Worm (Caenorhabditis elegans) whole organism, late embryonic: ENCODE data around the gene best-14.
A peak's percentile ranks its signal among the peaks of the same experiment; 100 is the strongest.

Experiments
- K02D7.2 ChIP-seq: sonication (generic microtip); optimal IDR thresholded peaks from 2 replicates; lab custom pipeline; 2017; ENCODE audit warnings: mild to moderate bottlenecking, missing genetic modification characterization, missing compliant biosample characterization
- Y22D7AL.16 ChIP-seq: sonication (generic microtip); optimal IDR thresholded peaks from 2 replicates; lab custom pipeline; 2016; ENCODE audit warnings: missing genetic modification characterization, missing compliant biosample characterization
- ama-1 ChIP-seq: fragments of 150-350 bp; optimal IDR thresholded peaks from 2 replicates; lab custom pipeline; 2014
- ceh-14 ChIP-seq: sonication (generic microtip); optimal IDR thresholded peaks from 2 replicates; lab custom pipeline; 2016; ENCODE audit warnings: missing genotype, missing genetic modification characterization, missing compliant biosample characterization
- ceh-18 ChIP-seq: sonication (generic microtip); optimal IDR thresholded peaks from 2 replicates; lab custom pipeline; 2016; ENCODE audit warnings: missing genetic modification characterization, missing compliant biosample characterization
- ceh-19 ChIP-seq: fragments of 200-800 bp; sonication (Bioruptor generic); optimal IDR thresholded peaks from 2 replicates; lab custom pipeline; 2018; ENCODE audit warnings: mild to moderate bottlenecking, missing genetic modification characterization, missing compliant biosample characterization
- ceh-2 ChIP-seq: sonication (generic microtip); optimal IDR thresholded peaks from 2 replicates; lab custom pipeline; 2016; ENCODE audit warnings: missing genotype, missing genetic modification characterization, missing compliant biosample characterization
- ceh-22 ChIP-seq: sonication (generic microtip); optimal IDR thresholded peaks from 2 replicates; lab custom pipeline; 2017; ENCODE audit warnings: missing biosample characterization, missing genetic modification characterization
- ceh-24 ChIP-seq: sonication (generic microtip); optimal IDR thresholded peaks from 2 replicates; lab custom pipeline; 2016; ENCODE audit warnings: mild to moderate bottlenecking, missing genetic modification characterization, missing compliant biosample characterization
- ceh-30 ChIP-seq: fragments of 150-350 bp; optimal IDR thresholded peaks from 2 replicates; lab custom pipeline; 2014; ENCODE audit warnings: missing biosample characterization, missing genetic modification characterization
- ceh-31 ChIP-seq: sonication (generic microtip); optimal IDR thresholded peaks from 2 replicates; lab custom pipeline; 2016; ENCODE audit warnings: missing genetic modification characterization, missing compliant biosample characterization
- ceh-34 ChIP-seq: sonication (generic microtip); optimal IDR thresholded peaks from 2 replicates; lab custom pipeline; 2016; ENCODE audit warnings: mild to moderate bottlenecking, missing genetic modification characterization, missing compliant biosample characterization
- ceh-9 ChIP-seq: sonication (generic microtip); optimal IDR thresholded peaks from 2 replicates; lab custom pipeline; 2016; ENCODE audit warnings: mild to moderate bottlenecking, missing genetic modification characterization, inconsistent platforms, missing compliant biosample characterization
- elt-4 ChIP-seq: sonication (generic microtip); optimal IDR thresholded peaks from 2 replicates; lab custom pipeline; 2016; ENCODE audit warnings: missing genetic modification characterization, missing compliant biosample characterization
- ets-4 ChIP-seq: sonication (generic microtip); optimal IDR thresholded peaks from 2 replicates; lab custom pipeline; 2016; ENCODE audit warnings: missing genetic modification characterization, missing compliant biosample characterization
- fkh-6 ChIP-seq: sonication (generic microtip); optimal IDR thresholded peaks from 2 replicates; lab custom pipeline; 2016; ENCODE audit warnings: missing genetic modification characterization, missing compliant biosample characterization
- hlh-13 ChIP-seq: fragments of 200-800 bp; sonication (Bioruptor generic); optimal IDR thresholded peaks from 2 replicates; lab custom pipeline; 2018; ENCODE audit warnings: mild to moderate bottlenecking, missing genetic modification characterization, missing compliant biosample characterization
- hlh-15 ChIP-seq: sonication (generic microtip); optimal IDR thresholded peaks from 2 replicates; lab custom pipeline; 2016; ENCODE audit warnings: missing genetic modification characterization, missing compliant biosample characterization
- hlh-30 ChIP-seq: sonication (generic microtip); optimal IDR thresholded peaks from 2 replicates; lab custom pipeline; 2017; ENCODE audit warnings: antibody characterized with exemption, missing genetic modification characterization, missing compliant biosample characterization; ENCODE audit not compliant: insufficient read depth
- hlh-8 ChIP-seq: sonication (generic microtip); optimal IDR thresholded peaks from 2 replicates; lab custom pipeline; 2016; ENCODE audit warnings: missing genotype, missing genetic modification characterization, missing compliant biosample characterization
- lim-6 ChIP-seq: sonication (generic microtip); optimal IDR thresholded peaks from 2 replicates; lab custom pipeline; 2016; ENCODE audit warnings: missing genetic modification characterization, missing compliant biosample characterization
- nhr-11 ChIP-seq: fragments of 150-350 bp; optimal IDR thresholded peaks from 2 replicates; lab custom pipeline; 2014; ENCODE audit warnings: missing biosample characterization, missing genetic modification characterization
- nhr-232 ChIP-seq: sonication (generic microtip); optimal IDR thresholded peaks from 2 replicates; lab custom pipeline; 2016; ENCODE audit warnings: missing genetic modification characterization, missing compliant biosample characterization
- npax-4 ChIP-seq: sonication (generic microtip); optimal IDR thresholded peaks from 2 replicates; lab custom pipeline; 2016; ENCODE audit warnings: missing genetic modification characterization, missing compliant biosample characterization
- pag-3 ChIP-seq: sonication (generic microtip); optimal IDR thresholded peaks from 2 replicates; lab custom pipeline; 2016; ENCODE audit warnings: missing compliant biosample characterization, missing genetic modification characterization, borderline replicate concordance
- pat-9 ChIP-seq: fragments of 200-800 bp; sonication (Bioruptor generic); optimal IDR thresholded peaks from 2 replicates; lab custom pipeline; 2018; ENCODE audit warnings: mild to moderate bottlenecking, missing genetic modification characterization, moderate library complexity, missing compliant biosample characterization
- pax-1 ChIP-seq: fragments of 150-350 bp; optimal IDR thresholded peaks from 2 replicates; lab custom pipeline; 2014; ENCODE audit warnings: missing biosample characterization, missing genetic modification characterization
- pha-4 ChIP-seq: fragments of 150-350 bp; optimal IDR thresholded peaks from 2 replicates; lab custom pipeline; 2018; ENCODE audit warnings: missing biosample characterization, missing genetic modification reagents, missing genetic modification characterization
- pros-1 ChIP-seq: fragments of 150-350 bp; optimal IDR thresholded peaks from 2 replicates; lab custom pipeline; 2014; ENCODE audit warnings: missing biosample characterization, missing genetic modification reagents, missing genetic modification characterization
- ref-2 ChIP-seq: sonication (generic microtip); optimal IDR thresholded peaks from 2 replicates; lab custom pipeline; 2016; ENCODE audit warnings: missing genetic modification characterization, missing compliant biosample characterization
- rnt-1 ChIP-seq: sonication (generic microtip); optimal IDR thresholded peaks from 2 replicates; lab custom pipeline; 2016; ENCODE audit warnings: missing genetic modification characterization, missing compliant biosample characterization
- sox-2 ChIP-seq: fragments of 200-800 bp; sonication (Bioruptor generic); IDR thresholded peaks from 2 replicates; pipeline ENCODE4 v1.3.6; 2022; ENCODE audit warnings: missing genetic modification reagents, missing genetic modification characterization, missing compliant biosample characterization
- sox-4 ChIP-seq: sonication (generic microtip); optimal IDR thresholded peaks from 2 replicates; lab custom pipeline; 2017; ENCODE audit warnings: mild to moderate bottlenecking, missing genetic modification characterization, inconsistent platforms, missing compliant biosample characterization
- tbx-7 ChIP-seq: sonication (generic microtip); optimal IDR thresholded peaks from 2 replicates; lab custom pipeline; 2016; ENCODE audit warnings: missing genotype, missing genetic modification characterization, missing compliant biosample characterization
- ttx-3 ChIP-seq: sonication (generic microtip); optimal IDR thresholded peaks from 2 replicates; lab custom pipeline; 2016; ENCODE audit warnings: missing genetic modification reagents, missing genetic modification characterization, missing compliant biosample characterization
- unc-3 ChIP-seq, 2 experiments: fragments of 200-800 bp in 1 of 2; sonication (Bioruptor generic) in 1 of 2; sonication (generic microtip) in 1 of 2; conservative IDR thresholded peaks in 1 of 2; optimal IDR thresholded peaks in 1 of 2; 2 replicates each; pipeline versions ENCODE4 v1.3.6 to Lab custom; 2016 to 2022; ENCODE audit warnings: missing compliant biosample characterization in 2 of 2, missing genetic modification characterization in 2 of 2, missing genetic modification reagents in 1 of 2
- unc-42 ChIP-seq: sonication (generic microtip); optimal IDR thresholded peaks from 2 replicates; lab custom pipeline; 2016; ENCODE audit warnings: missing genotype, missing genetic modification characterization, missing compliant biosample characterization
- unc-55 ChIP-seq: sonication (generic microtip); optimal IDR thresholded peaks from 2 replicates; lab custom pipeline; 2017; ENCODE audit warnings: missing biosample characterization, missing genetic modification reagents, missing genetic modification characterization
- ztf-16 ChIP-seq: sonication (generic microtip); optimal IDR thresholded peaks from 2 replicates; lab custom pipeline; 2017; ENCODE audit warnings: missing genetic modification characterization, missing compliant biosample characterization

best-14 gene

ce11 chrV:10555239-10555638 lies 2.5 kb upstream of the best-14 start, which contains the start of gene F32G8.3:
Gene F32G8.3, minus strand, starts transcription at chrV:10555339.
- TF ChIP-seq nhr-232 (tag; lab: Kevin White, UChicago) (no peak), unc-3 (GFP tag; conservative IDR thresholded peaks at IDR 0.05; lab: Robert Waterston, UW) (no peak), unc-3 (tag; optimal IDR thresholded peaks at IDR 0.05; lab: Kevin White, UChicago) (no peak), ceh-34 (tag; lab: Kevin White, UChicago) (no peak), ceh-18 (no peak), sox-2 (GFP tag; lab: Robert Waterston, UW) (no peak)
- TF ChIP-seq, all 69 proteins: peak for 0

- no peak for TF ChIP-seq lim-6 (tag; lab: Kevin White, UChicago)
- no peak for TF ChIP-seq ztf-16 (tag; lab: Kevin White, UChicago)
- no peak for TF ChIP-seq sox-4 (tag; lab: Kevin White, UChicago)
- TF ChIP-seq nhr-11 (tag; lab: Kevin White, UChicago): no peak
- TF ChIP-seq ceh-34 (tag; lab: Kevin White, UChicago): no peak
- TF ChIP-seq hlh-8 (tag; lab: Kevin White, UChicago): no peak
- no peak for TF ChIP-seq hlh-13 (GFP tag; lab: Kevin White, UChicago)
- no peak for TF ChIP-seq ttx-3 (tag; lab: Kevin White, UChicago)
- TF ChIP-seq ref-2 (tag; lab: Kevin White, UChicago): no peak
- TF ChIP-seq ceh-18: no peak
- TF ChIP-seq Y22D7AL.16 (tag; lab: Kevin White, UChicago): no peak
Observed at ce11 chrV:10556362-10556761, 1.4 kb upstream of the best-14 start.

ce11 chrV:10557094-10557493 lies 682 bp upstream of the best-14 start:
- TF ChIP-seq pha-4 (no peak), pros-1 (no peak), pag-3 (tag; lab: Kevin White, UChicago) (no peak)
- TF ChIP-seq, all 69 proteins: peak for 0

- TF ChIP-seq ceh-34 (tag; lab: Kevin White, UChicago) (no peak), npax-4 (no peak), ceh-24 (tag; lab: Kevin White, UChicago) (no peak), rnt-1 (tag; lab: Kevin White, UChicago) (no peak), ceh-30 (no peak), K02D7.2 (no peak), hlh-30 (tag; lab: Kevin White, UChicago) (no peak), ama-1 (lab: Kevin White, UChicago) (no peak), ets-4 (tag; lab: Kevin White, UChicago) (no peak), pag-3 (tag; lab: Kevin White, UChicago) (no peak), unc-42 (tag; lab: Kevin White, UChicago) (no peak), ceh-14 (tag; lab: Kevin White, UChicago) (no peak), ceh-19 (GFP tag; lab: Kevin White, UChicago) (no peak), ceh-22 (no peak), pat-9 (no peak), fkh-6 (no peak), tbx-7 (tag; lab: Kevin White, UChicago) (no peak), ceh-2 (tag; lab: Kevin White, UChicago) (no peak), pax-1 (tag; lab: Kevin White, UChicago) (no peak), hlh-15 (no peak)
Observed at ce11 chrV:10560621-10561020, 2.8 kb downstream of the best-14 start, which contains the start of gene col-152. Gene col-152, plus strand, starts transcription at chrV:10560921.

ce11 chrV:10561632-10562031 lies 3.9 kb downstream of the best-14 start:
- no peak for TF ChIP-seq ceh-31 (tag; lab: Kevin White, UChicago)
- no peak for TF ChIP-seq pat-9
- TF ChIP-seq elt-4 (tag; lab: Kevin White, UChicago): peak; percentile 50
- no peak for TF ChIP-seq unc-55 (GFP tag; lab: Kevin White, UChicago)
- TF ChIP-seq ceh-9 (tag; lab: Kevin White, UChicago): no peak
- TF ChIP-seq npax-4: no peak
